Fruit fly (Drosophila melanogaster) whole organism, embryonic: Measurements from ENCODE around the gene CG18661.

Source experiments
- Abd-B ChIP-seq: fragments of 200-800 bp; sonication (Bioruptor generic); optimal IDR thresholded peaks from 2 replicates; lab custom pipeline; 2018; ENCODE audit warnings: missing biosample characterization, mild to moderate bottlenecking, missing genetic modification characterization, moderate library complexity
- Adf1 ChIP-seq: fragments of 200-800 bp; sonication (Bioruptor generic); IDR thresholded peaks from 2 replicates; pipeline ENCODE4 v1.3.6; 2022; ENCODE audit warnings: missing biosample characterization, missing genetic modification characterization
- Asciz ChIP-seq: fragments of 200-800 bp; sonication (Bioruptor generic); optimal IDR thresholded peaks from 2 replicates; lab custom pipeline; 2017; ENCODE audit warnings: missing biosample characterization, mild to moderate bottlenecking, missing genetic modification characterization, missing genetic modification reagents
- B-H2 ChIP-seq: fragments of 200-800 bp; sonication (Bioruptor generic); optimal IDR thresholded peaks from 2 replicates; lab custom pipeline; 2018; ENCODE audit warnings: missing biosample characterization, mild to moderate bottlenecking, missing genetic modification characterization
- C15 ChIP-seq: fragments of 200-800 bp; sonication (Bioruptor generic); IDR thresholded peaks from 3 replicates; pipeline ENCODE4 v1.3.6; 2022; ENCODE audit warnings: missing biosample characterization, missing genetic modification characterization
- CG11093 ChIP-seq: fragments of 200-800 bp; sonication (Bioruptor generic); IDR thresholded peaks from 3 replicates; pipeline ENCODE4 v1.3.6; 2022; ENCODE audit warnings: missing biosample characterization, missing genetic modification characterization
- CG11456 ChIP-seq: fragments of 200-800 bp; sonication (Bioruptor generic); IDR thresholded peaks from 3 replicates; pipeline ENCODE4 v1.3.6; 2022; ENCODE audit warnings: missing biosample characterization, missing genetic modification characterization
- CG15514 ChIP-seq: fragments of 200-800 bp; sonication (Bioruptor generic); optimal IDR thresholded peaks from 3 replicates; lab custom pipeline; 2017; ENCODE audit warnings: missing biosample characterization, missing genetic modification characterization, mild to moderate bottlenecking, moderate library complexity, missing genetic modification reagents
- CG1602 ChIP-seq: fragments of 200-800 bp; sonication (Bioruptor generic); optimal IDR thresholded peaks from 3 replicates; lab custom pipeline; 2016; ENCODE audit warnings: missing biosample characterization, missing genetic modification characterization
- CG3065 ChIP-seq: fragments of 200-800 bp; sonication (Bioruptor generic); optimal IDR thresholded peaks from 2 replicates; lab custom pipeline; 2016; ENCODE audit warnings: missing biosample characterization, missing genetic modification characterization
- CG33213 ChIP-seq: fragments of 200-800 bp; sonication (Bioruptor generic); optimal IDR thresholded peaks from 3 replicates; lab custom pipeline; 2016; ENCODE audit warnings: missing biosample characterization, missing genetic modification characterization
- CG3838 ChIP-seq: fragments of 200-800 bp; sonication (Bioruptor generic); optimal IDR thresholded peaks from 3 replicates; lab custom pipeline; 2016; ENCODE audit warnings: missing biosample characterization, missing genetic modification characterization
- CG3995 ChIP-seq: fragments of 200-800 bp; sonication (Bioruptor generic); optimal IDR thresholded peaks from 3 replicates; lab custom pipeline; 2016; ENCODE audit warnings: missing biosample characterization, missing genetic modification characterization
- CG4328 ChIP-seq: fragments of 200-800 bp; sonication (Bioruptor generic); optimal IDR thresholded peaks from 3 replicates; lab custom pipeline; 2017; ENCODE audit warnings: missing biosample characterization, missing genetic modification reagents, missing genetic modification characterization
- CG4820 ChIP-seq: fragments of 200-800 bp; sonication (Bioruptor generic); optimal IDR thresholded peaks from 3 replicates; lab custom pipeline; 2016; ENCODE audit warnings: missing biosample characterization, missing genetic modification characterization
- CG7745 ChIP-seq: fragments of 200-800 bp; sonication (Bioruptor generic); optimal IDR thresholded peaks from 2 replicates; lab custom pipeline; 2018; ENCODE audit warnings: missing biosample characterization, mild to moderate bottlenecking, missing genetic modification characterization, moderate library complexity
- CHES-1-like ChIP-seq: fragments of 200-800 bp; sonication (Bioruptor generic); optimal IDR thresholded peaks from 2 replicates; lab custom pipeline; 2016; ENCODE audit warnings: missing biosample characterization, missing genetic modification characterization
- Dip3 ChIP-seq: fragments of 200-800 bp; sonication (Bioruptor generic); optimal IDR thresholded peaks from 3 replicates; lab custom pipeline; 2016; ENCODE audit warnings: missing biosample characterization, missing genetic modification characterization
- Dll ChIP-seq: fragments of 200-800 bp; sonication (Bioruptor generic); IDR thresholded peaks from 4 replicates; pipeline ENCODE4 v1.3.6; 2022; ENCODE audit warnings: missing biosample characterization, missing genetic modification characterization; ENCODE audit not compliant: partially characterized antibody
- Ets97D ChIP-seq: fragments of 200-800 bp; sonication (Bioruptor generic); optimal IDR thresholded peaks from 3 replicates; lab custom pipeline; 2016; ENCODE audit warnings: missing biosample characterization, missing genetic modification characterization
- GATAe ChIP-seq: fragments of 200-800 bp; sonication (Bioruptor generic); conservative IDR thresholded peaks from 2 replicates; pipeline ENCODE4 v1.3.6; 2022; ENCODE audit warnings: missing biosample characterization, missing genetic modification characterization
- HLH4C ChIP-seq: fragments of 200-800 bp; sonication (Bioruptor generic); IDR thresholded peaks from 3 replicates; pipeline ENCODE4 v1.3.6; 2022; ENCODE audit warnings: missing biosample characterization, missing genetic modification characterization; ENCODE audit not compliant: partially characterized antibody
- Med ChIP-seq: fragments of 200-800 bp; sonication (Bioruptor generic); peaks from one replicate; lab custom pipeline; 2016; ENCODE audit warnings: missing biosample characterization, missing genetic modification characterization, mild to moderate bottlenecking, inconsistent platforms, moderate library complexity
- NfI ChIP-seq: fragments of 200-800 bp; sonication (Bioruptor generic); optimal IDR thresholded peaks from 3 replicates; lab custom pipeline; 2018; ENCODE audit warnings: missing biosample characterization, mild to moderate bottlenecking, missing genetic modification characterization, moderate library complexity
- Sox100B ChIP-seq: fragments of 200-800 bp; sonication (Bioruptor generic); optimal IDR thresholded peaks from 3 replicates; lab custom pipeline; 2018; ENCODE audit warnings: missing biosample characterization, mild to moderate bottlenecking, missing genetic modification characterization
- Spps ChIP-seq: fragments of 200-800 bp; sonication (Bioruptor generic); optimal IDR thresholded peaks from 2 replicates; lab custom pipeline; 2018; ENCODE audit warnings: missing biosample characterization, mild to moderate bottlenecking, missing genetic modification characterization
- Ssrp ChIP-seq: fragments of 200-800 bp; sonication (Bioruptor generic); optimal IDR thresholded peaks from 2 replicates; lab custom pipeline; 2018; ENCODE audit warnings: missing biosample characterization, mild to moderate bottlenecking, missing genetic modification characterization, moderate library complexity
- ash1 ChIP-seq: fragments of 200-800 bp; sonication (Bioruptor generic); optimal IDR thresholded peaks from 2 replicates; lab custom pipeline; 2018; ENCODE audit warnings: missing biosample characterization, mild to moderate bottlenecking, missing genetic modification characterization
- cg ChIP-seq: fragments of 200-800 bp; sonication (Bioruptor generic); optimal IDR thresholded peaks from 3 replicates; lab custom pipeline; 2019; ENCODE audit warnings: missing biosample characterization, mild to moderate bottlenecking, missing genetic modification characterization, moderate library complexity
- chn ChIP-seq: fragments of 200-800 bp; sonication (Bioruptor generic); optimal IDR thresholded peaks from 2 replicates; lab custom pipeline; 2016; ENCODE audit warnings: missing biosample characterization, missing genetic modification characterization
- dmrt11E ChIP-seq: fragments of 200-800 bp; sonication (Bioruptor generic); optimal IDR thresholded peaks from 3 replicates; lab custom pipeline; 2018; ENCODE audit warnings: missing biosample characterization, mild to moderate bottlenecking, missing genetic modification characterization, moderate library complexity
- emc ChIP-seq: fragments of 200-800 bp; sonication (Bioruptor generic); optimal IDR thresholded peaks from 2 replicates; lab custom pipeline; 2016; ENCODE audit warnings: missing biosample characterization, missing genetic modification characterization
- exex ChIP-seq: fragments of 200-800 bp; sonication (Bioruptor generic); optimal IDR thresholded peaks from 4 replicates; lab custom pipeline; 2018; ENCODE audit warnings: missing biosample characterization, mild to moderate bottlenecking, missing genetic modification characterization, moderate library complexity
- fd3F ChIP-seq: fragments of 200-800 bp; sonication (Bioruptor generic); optimal IDR thresholded peaks from 2 replicates; lab custom pipeline; 2018; ENCODE audit warnings: missing biosample characterization, mild to moderate bottlenecking, missing genetic modification characterization, moderate library complexity
- fru ChIP-seq: fragments of >200 bp; optimal IDR thresholded peaks from 2 replicates; lab custom pipeline; 2017
- gfzf ChIP-seq: fragments of 200-800 bp; sonication (Bioruptor generic); optimal IDR thresholded peaks from 2 replicates; lab custom pipeline; 2016; ENCODE audit warnings: missing biosample characterization, mild to moderate bottlenecking, missing genetic modification characterization, moderate library complexity
- grn ChIP-seq: fragments of 200-800 bp; sonication (Bioruptor generic); optimal IDR thresholded peaks from 3 replicates; lab custom pipeline; 2017; ENCODE audit warnings: missing biosample characterization, missing genetic modification characterization
- hb ChIP-seq: fragments of 200-800 bp; sonication (Bioruptor generic); IDR thresholded peaks from 3 replicates; pipeline ENCODE4 v1.3.6; 2022; ENCODE audit warnings: missing biosample characterization, missing genetic modification characterization; ENCODE audit not compliant: partially characterized antibody
- hkb ChIP-seq, 2 experiments: fragments of 200-800 bp in 1 of 2; fragments of >200 bp in 1 of 2; sonication (Bioruptor generic) in 1 of 2; IDR thresholded peaks in 1 of 2; optimal IDR thresholded peaks in 1 of 2; 2 replicates each; pipeline versions ENCODE4 v1.3.6 to Lab custom; 2017 to 2022; ENCODE audit warnings: missing biosample characterization in 1 of 2, missing genetic modification characterization in 1 of 2
- mirr ChIP-seq: fragments of 200-800 bp; sonication (Bioruptor generic); optimal IDR thresholded peaks from 3 replicates; lab custom pipeline; 2018; ENCODE audit warnings: missing biosample characterization, mild to moderate bottlenecking, missing genetic modification characterization
- odd ChIP-seq: fragments of 200-800 bp; sonication (Bioruptor generic); optimal IDR thresholded peaks from 2 replicates; lab custom pipeline; 2017; ENCODE audit warnings: missing biosample characterization, mild to moderate bottlenecking, missing genetic modification characterization
- otp ChIP-seq: fragments of 200-800 bp; sonication (Bioruptor generic); IDR thresholded peaks from 3 replicates; pipeline ENCODE4, ENCODE4 v1.3.6; 2022; ENCODE audit warnings: missing biosample characterization, missing genetic modification characterization
- p53 ChIP-seq: fragments of 200-800 bp; sonication (Bioruptor generic); optimal IDR thresholded peaks from 2 replicates; lab custom pipeline; 2016; ENCODE audit warnings: missing biosample characterization, missing genetic modification characterization
- prd ChIP-seq, 3 experiments: fragments of >200 bp in 2 of 3; fragments of 200-800 bp in 1 of 3; sonication (Bioruptor generic) in 1 of 3; optimal IDR thresholded peaks in 2 of 3; IDR thresholded peaks in 1 of 3; 2 replicates in 2 of 3; 3 replicates in 1 of 3; pipeline versions ENCODE4 v1.3.6 to Lab custom; 2017 to 2022; ENCODE audit warnings: missing biosample characterization in 1 of 3, missing genetic modification characterization in 1 of 3
- shn ChIP-seq: fragments of 200-800 bp; sonication (Bioruptor generic); optimal IDR thresholded peaks from 3 replicates; lab custom pipeline; 2016; ENCODE audit warnings: missing biosample characterization, missing genetic modification characterization
- sna ChIP-seq: fragments of 200-800 bp; sonication (Bioruptor generic); IDR thresholded peaks from 2 replicates; pipeline ENCODE4 v1.3.6; 2022; ENCODE audit warnings: missing biosample characterization, missing genetic modification characterization; ENCODE audit not compliant: partially characterized antibody
- tin ChIP-seq: fragments of 200-800 bp; sonication (Bioruptor generic); optimal IDR thresholded peaks from 3 replicates; lab custom pipeline; 2016; ENCODE audit warnings: missing biosample characterization, missing genetic modification characterization
- vvl ChIP-seq: fragments of 200-800 bp; sonication (Bioruptor generic); IDR thresholded peaks from 2 replicates; pipeline ENCODE4 v1.3.6; 2022; ENCODE audit warnings: missing biosample characterization, missing genetic modification characterization

Gene CG18661

dm6 chr2L:8952194-8953037, 45.0 kb upstream of the CG18661 start (continued):
- TF ChIP-seq hb (GFP tag; lab: Robert Waterston, UW) (no peak; the same call in 2 of the 3 replicates), fru (no peak), Dip3 (GFP tag; lab: Kevin White, UChicago) (peak; percentile 31), emc (GFP tag; lab: Kevin White, UChicago) (no peak), cg (GFP tag; lab: Kevin White, UChicago) (no peak), CG11456 (no peak), CG3065 (GFP tag; lab: Kevin White, UChicago) (peak; percentile 30), CG3995 (GFP tag; lab: Kevin White, UChicago) (peak; percentile 10), tin (GFP tag; lab: Kevin White, UChicago) (peak; percentile 23), hkb (optimal IDR thresholded peaks at IDR 0.05; lab: Kevin White, UChicago) (no peak), hkb (GFP tag; IDR thresholded peaks at IDR 0.05; lab: Robert Waterston, UW) (peak; percentile 66), p53 (GFP tag; lab: Kevin White, UChicago) (no peak), Adf1 (no peak), fd3F (no peak), Ets97D (GFP tag; lab: Kevin White, UChicago) (no peak), C15 (GFP tag; lab: Robert Waterston, UW) (no peak), vvl (GFP tag; lab: Robert Waterston, UW) (peak; percentile 58), B-H2 (GFP tag; lab: Kevin White, UChicago) (no peak), Dll (GFP tag; lab: Robert Waterston, UW) (no peak), dmrt11E (peak; percentile 6), CG1602 (GFP tag; lab: Kevin White, UChicago) (peak; percentile 4), exex (tag; lab: Kevin White, UChicago) (peak; percentile 97), Med (GFP tag; lab: Kevin White, UChicago) (peak; percentile 93), chn (GFP tag; lab: Kevin White, UChicago) (peak; percentile 64), grn (GFP tag; lab: Kevin White, UChicago) (peak; percentile 51), Ssrp (tag; lab: Kevin White, UChicago) (peak; percentile 23), CG4820 (GFP tag; lab: Kevin White, UChicago) (peak; percentile 14), Abd-B (GFP tag; lab: Kevin White, UChicago) (no peak), mirr (peak; percentile 42), CG33213 (GFP tag; lab: Kevin White, UChicago) (peak; percentile 51), gfzf (GFP tag; lab: Kevin White, UChicago) (no peak), CHES-1-like (GFP tag; lab: Kevin White, UChicago) (peak; percentile 17), CG15514 (GFP tag; lab: Kevin White, UChicago) (peak; percentile 39), CG7745 (no peak), ash1 (GFP tag; lab: Kevin White, UChicago) (no peak), odd (no peak), otp (GFP tag; lab: Robert Waterston, UW) (peak; percentile 38; the same call in 1 of the 3 replicates), GATAe (GFP tag; lab: Robert Waterston, UW) (peak; percentile 44; the same call in 1 of the 2 replicates), Spps (tag; lab: Kevin White, UChicago) (no peak), CG4328 (GFP tag; lab: Kevin White, UChicago) (peak; percentile 15), shn (GFP tag; lab: Kevin White, UChicago) (peak; percentile 58), HLH4C (GFP tag; lab: Robert Waterston, UW) (no peak; the same call in 2 of the 3 replicates), CG3838 (GFP tag; lab: Kevin White, UChicago) (no peak), prd (optimal IDR thresholded peaks at IDR 0.05; lab: Kevin White, UChicago) (no peak), prd (GFP tag; IDR thresholded peaks at IDR 0.05; lab: Robert Waterston, UW) (peak; percentile 62; the same call in 2 of the 3 replicates), Asciz (GFP tag; lab: Kevin White, UChicago) (no peak), Sox100B (GFP tag; lab: Kevin White, UChicago) (no peak), CG11093 (GFP tag; lab: Robert Waterston, UW) (no peak), NfI (peak; percentile 15), sna (GFP tag; lab: Robert Waterston, UW) (no peak)
